Fruit fly (Drosophila melanogaster): ENCODE data around the gene rudhira.

The rudhira gene

dm6 chrX:11885356-11885755 lies 68.7 kb downstream of the rudhira start (continued):
- no peak for TF ChIP-seq CG12769 (tag; optimal IDR thresholded peaks at IDR 0.05)
- no peak for TF ChIP-seq Dad (GFP tag; optimal IDR thresholded peaks at IDR 0.05)
- no peak for TF ChIP-seq ERR (GFP tag; optimal IDR thresholded peaks at IDR 0.05)
- no peak for TF ChIP-seq CG3065 (GFP tag; optimal IDR thresholded peaks at IDR 0.05)
- no peak for TF ChIP-seq kah (GFP tag; optimal IDR thresholded peaks at IDR 0.05)
- TF ChIP-seq stc (GFP tag; IDR thresholded peaks at IDR 0.05): no peak
- no peak for TF ChIP-seq NC2β (GFP tag; optimal IDR thresholded peaks at IDR 0.05)
- TF ChIP-seq CG7786 (GFP tag; optimal IDR thresholded peaks at IDR 0.05): no peak
- TF ChIP-seq odd (GFP tag; optimal IDR thresholded peaks at IDR 0.05): peak; percentile 30
- TF ChIP-seq Sox102F (GFP tag; optimal IDR thresholded peaks at IDR 0.05): peak; percentile 44
- TF ChIP-seq jing (GFP tag; optimal IDR thresholded peaks at IDR 0.05): no peak
- TF ChIP-seq Doc2 (GFP tag; IDR thresholded peaks at IDR 0.05): no peak
- TF ChIP-seq CG10366 (GFP tag; IDR thresholded peaks at IDR 0.05): peak; percentile 32; the same call in 1 of the 2 replicates
- peak; percentile 58 for TF ChIP-seq Rfx (GFP tag; IDR thresholded peaks at IDR 0.05)
- TF ChIP-seq Sin3A (optimal IDR thresholded peaks at IDR 0.05): no peak
- TF ChIP-seq NC2α (GFP tag; optimal IDR thresholded peaks at IDR 0.05): no peak
- no peak for TF ChIP-seq CG1024 (GFP tag; IDR thresholded peaks at IDR 0.05)
- TF ChIP-seq fu2 (GFP tag; optimal IDR thresholded peaks at IDR 0.05): no peak
- TF ChIP-seq gt (GFP tag; IDR thresholded peaks at IDR 0.05): no peak
- TF ChIP-seq Ets65A (GFP tag): no peak
- peak; percentile 50 for TF ChIP-seq CG8924 (tag; optimal IDR thresholded peaks at IDR 0.05)
- peak; percentile 26; the same call in 1 of the 2 replicates for TF ChIP-seq Ada2b (GFP tag; IDR thresholded peaks at IDR 0.05)
- TF ChIP-seq CG34376 (GFP tag; optimal IDR thresholded peaks at IDR 0.05): no peak
- peak; percentile 60 for TF ChIP-seq Oli (tag; optimal IDR thresholded peaks at IDR 0.05)
- TF ChIP-seq CG17612 (GFP tag; IDR thresholded peaks at IDR 0.05): no peak
- no peak for TF ChIP-seq Blimp-1 (GFP tag; optimal IDR thresholded peaks at IDR 0.05)
- TF ChIP-seq Optix (GFP tag; IDR thresholded peaks at IDR 0.05): no peak
- no peak for TF ChIP-seq nmo (GFP tag; optimal IDR thresholded peaks at IDR 0.05)
- TF ChIP-seq CG4360 (GFP tag; IDR thresholded peaks at IDR 0.05): no peak
- peak; percentile 39; the same call in 1 of the 3 replicates for TF ChIP-seq Aef1 (GFP tag; IDR thresholded peaks at IDR 0.05)
- no peak for TF ChIP-seq BEAF-32 (GFP tag; optimal IDR thresholded peaks at IDR 0.05)
- no peak for TF ChIP-seq ro (GFP tag; IDR thresholded peaks at IDR 0.05)
- no peak for TF ChIP-seq repo (GFP tag; optimal IDR thresholded peaks at IDR 0.05)
- peak; percentile 48 for TF ChIP-seq fd3F (GFP tag; optimal IDR thresholded peaks at IDR 0.05)
- no peak for TF ChIP-seq Dref (GFP tag; IDR thresholded peaks at IDR 0.05)
- no peak for TF ChIP-seq wdn (GFP tag; IDR thresholded peaks at IDR 0.05)
- TF ChIP-seq Opbp (GFP tag; IDR thresholded peaks at IDR 0.05; ENCODE audit: partially characterized antibody): no peak
- no peak for TF ChIP-seq mam (GFP tag; optimal IDR thresholded peaks at IDR 0.05)
- peak; percentile 66 for TF ChIP-seq sens (GFP tag)
- TF ChIP-seq Hr3 (GFP tag; optimal IDR thresholded peaks at IDR 0.05): peak; percentile 16
- TF ChIP-seq CG18764 (GFP tag; optimal IDR thresholded peaks at IDR 0.05): no peak
- TF ChIP-seq CG32772 (GFP tag; IDR thresholded peaks at IDR 0.05): no peak
- TF ChIP-seq CG13624 (GFP tag; optimal IDR thresholded peaks at IDR 0.05): no peak
- no peak for TF ChIP-seq CG7987 (GFP tag; optimal IDR thresholded peaks at IDR 0.05)
- TF ChIP-seq sqz (GFP tag; optimal IDR thresholded peaks at IDR 0.05): peak; percentile 12
- no peak for TF ChIP-seq D (optimal IDR thresholded peaks at IDR 0.05)
- no peak for TF ChIP-seq D (GFP tag; optimal IDR thresholded peaks at IDR 0.05)
- peak; percentile 27 for TF ChIP-seq Fer2 (tag; optimal IDR thresholded peaks at IDR 0.05)
- TF ChIP-seq klu (GFP tag; IDR thresholded peaks at IDR 0.05): no peak
- TF ChIP-seq nerfin-1 (tag; optimal IDR thresholded peaks at IDR 0.05): peak; percentile 0
- TF ChIP-seq CG6254 (GFP tag; optimal IDR thresholded peaks at IDR 0.05): no peak
- TF ChIP-seq Chrac-16 (GFP tag; optimal IDR thresholded peaks at IDR 0.05): peak; percentile 15
- no peak for TF ChIP-seq pum (GFP tag; optimal IDR thresholded peaks at IDR 0.05)
- peak; percentile 59; the same call in 1 of the 2 replicates for TF ChIP-seq Atf6 (GFP tag; IDR thresholded peaks at IDR 0.05)

Measured in whole organism, embryonic.